Worm (Caenorhabditis elegans): Measurements from ENCODE around the gene irg-6.

The irg-6 gene

ce11 chrIV:12914532-12915019 is at the start of gene irg-6:
irg-6 (minus strand) TSS chrIV:12914969.
- no peak for TF ChIP-seq unc-62 (GFP tag; optimal IDR thresholded peaks at IDR 0.05)

ce11 chrIV:12962564-12962963 is 47.8 kb upstream of the irg-6 start, which contains the start of gene F55G11.8:
F55G11.8 (plus strand) TSS chrIV:12962808.
- TF ChIP-seq unc-62 (GFP tag; optimal IDR thresholded peaks at IDR 0.05): no peak

ce11 chrIV:12960136-12960535 is 45.4 kb upstream of the irg-6 start, which contains the start of gene F55G11.7:
F55G11.7 (plus strand) TSS chrIV:12960436.
- TF ChIP-seq unc-62 (GFP tag; optimal IDR thresholded peaks at IDR 0.05): no peak

- no peak for TF ChIP-seq unc-62 (GFP tag; optimal IDR thresholded peaks at IDR 0.05)
These were observed 43.0 kb upstream of the irg-6 start, which contains the start of gene F55G11.6 for ce11 chrIV:12957730-12958129. F55G11.6 (plus strand) TSS chrIV:12958030.

ce11 chrIV:12948470-12948869 is 33.7 kb upstream of the irg-6 start, which contains the start of gene F55G11.10:
F55G11.10 (plus strand) TSS chrIV:12948770.
- TF ChIP-seq unc-62 (GFP tag; optimal IDR thresholded peaks at IDR 0.05): no peak

- TF ChIP-seq unc-62 (GFP tag; optimal IDR thresholded peaks at IDR 0.05): no peak
These were observed 31.7 kb upstream of the irg-6 start, which contains the start of gene F55G11.1 for ce11 chrIV:12946488-12946887. F55G11.1 (minus strand) TSS chrIV:12946588.

- TF ChIP-seq unc-62 (GFP tag; optimal IDR thresholded peaks at IDR 0.05): no peak
These were observed 27.9 kb upstream of the irg-6 start, which contains the start of gene dct-19 for ce11 chrIV:12942633-12943032. dct-19 (plus strand) TSS chrIV:12942933.

ce11 chrIV:12941254-12941653 is 26.5 kb upstream of the irg-6 start, which contains the start of gene dod-24:
dod-24 (minus strand) TSS chrIV:12941354.
- TF ChIP-seq unc-62 (GFP tag; optimal IDR thresholded peaks at IDR 0.05): no peak

ce11 chrIV:12936221-12936776 is 21.5 kb upstream of the irg-6 start, which contains the start of the genes cld-1 and dod-21:
cld-1 (minus strand) TSS chrIV:12936271.
dod-21 (plus strand) TSS chrIV:12936738.
- no peak for TF ChIP-seq unc-62 (GFP tag; optimal IDR thresholded peaks at IDR 0.05)

- TF ChIP-seq unc-62 (GFP tag; optimal IDR thresholded peaks at IDR 0.05): no peak
These were observed 11.9 kb upstream of the irg-6 start, which contains the start of gene srlf-5 for ce11 chrIV:12926639-12927038. srlf-5 (minus strand) TSS chrIV:12926739.

- no peak for TF ChIP-seq unc-62 (GFP tag; optimal IDR thresholded peaks at IDR 0.05)
These were observed 9.6 kb upstream of the irg-6 start, which contains the start of gene srlf-4 for ce11 chrIV:12924332-12924731. srlf-4 (minus strand) TSS chrIV:12924432.

- TF ChIP-seq unc-62 (GFP tag; optimal IDR thresholded peaks at IDR 0.05): no peak
These were observed 6.3 kb upstream of the irg-6 start, which contains the start of gene C32H11.4 for ce11 chrIV:12921027-12921426. C32H11.4 (plus strand) TSS chrIV:12921264.

ce11 chrIV:12920553-12920952 is 5.8 kb upstream of the irg-6 start:
- no peak for TF ChIP-seq unc-62 (GFP tag; optimal IDR thresholded peaks at IDR 0.05)

- TF ChIP-seq unc-62 (GFP tag; optimal IDR thresholded peaks at IDR 0.05): no peak
These were observed 3.5 kb upstream of the irg-6 start, which contains the start of gene C32H11.3 for ce11 chrIV:12918256-12918655. C32H11.3 (plus strand) TSS chrIV:12918556.

ce11 chrIV:12915479-12915878 is 710 bp upstream of the irg-6 start, which contains the start of gene srz-15:
srz-15 (plus strand) TSS chrIV:12915779.
- TF ChIP-seq unc-62 (GFP tag; optimal IDR thresholded peaks at IDR 0.05): no peak

ce11 chrIV:12911990-12912389 is 2.8 kb downstream of the irg-6 start, which contains the start of gene K08D8.5:
K08D8.5 (minus strand) TSS chrIV:12912129.
- TF ChIP-seq unc-62 (GFP tag; optimal IDR thresholded peaks at IDR 0.05): no peak

- no peak for TF ChIP-seq unc-62 (GFP tag; optimal IDR thresholded peaks at IDR 0.05)
These were observed 4.9 kb downstream of the irg-6 start, which contains the start of gene K08D8.4 for ce11 chrIV:12909871-12910270. K08D8.4 (minus strand) TSS chrIV:12909998.

Data from whole organism, dauer.